Fruit fly (Drosophila melanogaster) Kc167 (cell line): ENCODE results near the gene Sgs7.

Experiments
- Sin3A ChIP-seq: fragments of >200 bp; optimal IDR thresholded peaks from 2 replicates; lab custom pipeline; 2018; ENCODE audit warnings: missing external identifiers
- h ChIP-seq: fragments of >200 bp; optimal IDR thresholded peaks from 3 replicates; lab custom pipeline; 2018; ENCODE audit warnings: missing external identifiers
- ttk ChIP-seq: sonication (Bioruptor generic); optimal IDR thresholded peaks from 2 replicates; lab custom pipeline; 2017; ENCODE audit warnings: missing external identifiers

dm6 chr3L:11548009-11548408 lies 38.3 kb downstream of the Sgs7 start:
- no peak for TF ChIP-seq Sin3A (lab: Kevin White, UChicago)
- TF ChIP-seq h (lab: Kevin White, UChicago) = no peak
- no peak for TF ChIP-seq ttk (lab: Kevin White, UChicago)
